Fruit fly (Drosophila melanogaster) whole organism, embryonic: ENCODE results near the gene NC2beta.

ENCODE experiments used
- Bgb ChIP-seq: fragments of 200-800 bp; sonication (Bioruptor generic); IDR thresholded peaks from 2 replicates; pipeline ENCODE4 v1.3.6; 2022; ENCODE audit warnings: missing biosample characterization, missing genetic modification characterization; ENCODE audit not compliant: partially characterized antibody
- CG10959 ChIP-seq: fragments of 200-800 bp; sonication (Bioruptor generic); IDR thresholded peaks from 2 replicates; pipeline ENCODE4 v1.3.6; 2022; ENCODE audit warnings: missing biosample characterization, missing genetic modification characterization
- CG1233 ChIP-seq: fragments of 200-800 bp; sonication (Bioruptor generic); optimal IDR thresholded peaks from 4 replicates; lab custom pipeline; 2018; ENCODE audit warnings: missing biosample characterization, mild to moderate bottlenecking, missing genetic modification characterization
- CG13123 ChIP-seq: fragments of 200-800 bp; sonication (Bioruptor generic); optimal IDR thresholded peaks from 2 replicates; lab custom pipeline; 2016; ENCODE audit warnings: missing biosample characterization, missing genetic modification characterization
- CG13624 ChIP-seq: fragments of 200-800 bp; sonication (Bioruptor generic); optimal IDR thresholded peaks from 2 replicates; lab custom pipeline; 2016; ENCODE audit warnings: missing biosample characterization, missing genetic modification characterization
- CG18262 ChIP-seq: fragments of 200-800 bp; optimal IDR thresholded peaks from 3 replicates; lab custom pipeline; 2019; ENCODE audit warnings: missing biosample characterization, mild to moderate bottlenecking, missing genetic modification characterization, moderate library complexity
- CG18476 ChIP-seq: fragments of 200-800 bp; sonication (Bioruptor generic); optimal IDR thresholded peaks from 2 replicates; lab custom pipeline; 2016; ENCODE audit warnings: missing biosample characterization, mild to moderate bottlenecking, missing genetic modification characterization
- CG2120 ChIP-seq: fragments of 200-800 bp; sonication (Bioruptor generic); optimal IDR thresholded peaks from 3 replicates; lab custom pipeline; 2016; ENCODE audit warnings: missing biosample characterization, missing genetic modification characterization
- CG2712 ChIP-seq: fragments of 200-800 bp; optimal IDR thresholded peaks from 3 replicates; lab custom pipeline; 2019; ENCODE audit warnings: missing biosample characterization, mild to moderate bottlenecking, missing genetic modification characterization, moderate library complexity
- CG31224 ChIP-seq: fragments of 200-800 bp; sonication (Bioruptor generic); IDR thresholded peaks from 2 replicates; pipeline ENCODE4 v1.3.6; 2022; ENCODE audit warnings: missing biosample characterization, missing genetic modification characterization
- CG31365 ChIP-seq: fragments of 200-800 bp; sonication (Bioruptor generic); optimal IDR thresholded peaks from 2 replicates; lab custom pipeline; 2018; ENCODE audit warnings: missing biosample characterization, mild to moderate bottlenecking, missing genetic modification characterization
- CG3995 ChIP-seq: fragments of 200-800 bp; sonication (Bioruptor generic); optimal IDR thresholded peaks from 3 replicates; lab custom pipeline; 2016; ENCODE audit warnings: missing biosample characterization, missing genetic modification characterization
- CG5245 ChIP-seq: fragments of 200-800 bp; sonication (Bioruptor generic); optimal IDR thresholded peaks from 3 replicates; lab custom pipeline; 2016; ENCODE audit warnings: missing biosample characterization, missing genetic modification characterization
- CG6254 ChIP-seq: fragments of 200-800 bp; sonication (Bioruptor generic); optimal IDR thresholded peaks from 3 replicates; lab custom pipeline; 2017; ENCODE audit warnings: mild to moderate bottlenecking, missing biosample characterization, missing genetic modification reagents, missing genetic modification characterization
- CG7372 ChIP-seq: fragments of 200-800 bp; sonication (Bioruptor generic); IDR thresholded peaks from 2 replicates; pipeline ENCODE4 v1.3.6; 2022; ENCODE audit warnings: missing biosample characterization, missing genetic modification characterization
- CG9797 ChIP-seq: fragments of 200-800 bp; sonication (Bioruptor generic); optimal IDR thresholded peaks from 3 replicates; lab custom pipeline; 2018; ENCODE audit warnings: missing biosample characterization, mild to moderate bottlenecking, missing genetic modification characterization
- Deaf1 ChIP-seq: fragments of 200-800 bp; optimal IDR thresholded peaks from 3 replicates; lab custom pipeline; 2019; ENCODE audit warnings: missing biosample characterization, mild to moderate bottlenecking, missing genetic modification characterization, moderate library complexity
- E2f1 ChIP-seq: fragments of 200-800 bp; sonication (Bioruptor generic); IDR thresholded peaks from 2 replicates; pipeline ENCODE4 v1.3.6; 2022; ENCODE audit warnings: missing biosample characterization, missing genetic modification characterization
- Fer1 ChIP-seq: fragments of 200-800 bp; sonication (Bioruptor generic); optimal IDR thresholded peaks from 2 replicates; lab custom pipeline; 2017; ENCODE audit warnings: missing biosample characterization, mild to moderate bottlenecking, missing genetic modification characterization
- HmgZ ChIP-seq: fragments of 200-800 bp; sonication (Bioruptor generic); optimal IDR thresholded peaks from 2 replicates; lab custom pipeline; 2018; ENCODE audit warnings: missing biosample characterization, mild to moderate bottlenecking, missing genetic modification characterization
- Hr3 ChIP-seq: fragments of 200-800 bp; sonication (Bioruptor generic); optimal IDR thresholded peaks from 3 replicates; lab custom pipeline; 2016; ENCODE audit warnings: missing biosample characterization, missing genetic modification characterization
- Hr51 ChIP-seq, 2 experiments: fragments of 200-800 bp; sonication (Bioruptor generic); optimal IDR thresholded peaks; 2 replicates in 1 of 2; 3 replicates in 1 of 2; lab custom pipeline; 2016 to 2018; ENCODE audit warnings: missing biosample characterization in 2 of 2, missing genetic modification characterization in 2 of 2, mild to moderate bottlenecking in 1 of 2, moderate library complexity in 1 of 2
- Med ChIP-seq: fragments of 200-800 bp; sonication (Bioruptor generic); peaks from one replicate; lab custom pipeline; 2016; ENCODE audit warnings: missing biosample characterization, missing genetic modification characterization, mild to moderate bottlenecking, inconsistent platforms, moderate library complexity
- Meics ChIP-seq: fragments of 200-800 bp; sonication (Bioruptor generic); optimal IDR thresholded peaks from 2 replicates; lab custom pipeline; 2017; ENCODE audit warnings: missing biosample characterization, mild to moderate bottlenecking, missing genetic modification characterization
- Sox102F ChIP-seq: fragments of 200-800 bp; sonication (Bioruptor generic); optimal IDR thresholded peaks from 2 replicates; lab custom pipeline; 2018; ENCODE audit warnings: missing biosample characterization, mild to moderate bottlenecking, missing genetic modification characterization, moderate library complexity
- Tbp ChIP-seq: fragments of >200 bp; optimal IDR thresholded peaks from 2 replicates; lab custom pipeline; 2018; ENCODE audit warnings: missing biosample characterization, missing genetic modification characterization
- abd-A ChIP-seq: fragments of 200-800 bp; sonication (Bioruptor generic); optimal IDR thresholded peaks from 3 replicates; lab custom pipeline; 2019; ENCODE audit warnings: missing biosample characterization, mild to moderate bottlenecking, missing genetic modification characterization, moderate library complexity
- amos ChIP-seq: fragments of 200-800 bp; sonication (Bioruptor generic); IDR thresholded peaks from 2 replicates; pipeline ENCODE4 v1.3.6; 2022; ENCODE audit warnings: missing biosample characterization, missing genetic modification characterization; ENCODE audit not compliant: partially characterized antibody
- btn ChIP-seq: fragments of 200-800 bp; sonication (Bioruptor generic); optimal IDR thresholded peaks from 2 replicates; lab custom pipeline; 2016; ENCODE audit warnings: missing biosample characterization, missing genetic modification characterization
- ci ChIP-seq: fragments of 200-800 bp; sonication (Bioruptor generic); IDR thresholded peaks from 3 replicates; pipeline ENCODE4 v1.3.6; 2022; ENCODE audit warnings: missing biosample characterization, missing genetic modification characterization
- dan ChIP-seq: fragments of 200-800 bp; sonication (Bioruptor generic); IDR thresholded peaks from 2 replicates; pipeline ENCODE4 v1.3.6; 2022; ENCODE audit warnings: missing biosample characterization, missing genetic modification characterization
- disco-r ChIP-seq: fragments of 200-800 bp; sonication (Bioruptor generic); optimal IDR thresholded peaks from 2 replicates; lab custom pipeline; 2016; ENCODE audit warnings: missing biosample characterization, missing genetic modification characterization
- ewg ChIP-seq: fragments of 200-800 bp; sonication (Bioruptor generic); optimal IDR thresholded peaks from 3 replicates; lab custom pipeline; 2017; ENCODE audit warnings: mild to moderate bottlenecking, missing biosample characterization, missing genetic modification reagents, missing genetic modification characterization
- exex ChIP-seq: fragments of 200-800 bp; sonication (Bioruptor generic); optimal IDR thresholded peaks from 4 replicates; lab custom pipeline; 2018; ENCODE audit warnings: missing biosample characterization, mild to moderate bottlenecking, missing genetic modification characterization, moderate library complexity
- fd96Cb ChIP-seq: fragments of 200-800 bp; sonication (Bioruptor generic); optimal IDR thresholded peaks from 2 replicates; lab custom pipeline; 2018; ENCODE audit warnings: missing biosample characterization, mild to moderate bottlenecking, missing genetic modification characterization, moderate library complexity
- gce ChIP-seq: fragments of 200-800 bp; sonication (Bioruptor generic); IDR thresholded peaks from 3 replicates; pipeline ENCODE4 v1.3.6; 2022; ENCODE audit warnings: missing biosample characterization, missing genetic modification characterization
- lbe ChIP-seq: fragments of 200-800 bp; sonication (Bioruptor generic); optimal IDR thresholded peaks from 2 replicates; lab custom pipeline; 2016; ENCODE audit warnings: missing biosample characterization, mild to moderate bottlenecking, missing genetic modification characterization
- onecut ChIP-seq: fragments of 200-800 bp; sonication (Bioruptor generic); IDR thresholded peaks from 2 replicates; pipeline ENCODE4 v1.3.6; 2022; ENCODE audit warnings: missing biosample characterization, missing genetic modification characterization
- otp ChIP-seq: fragments of 200-800 bp; sonication (Bioruptor generic); IDR thresholded peaks from 3 replicates; pipeline ENCODE4, ENCODE4 v1.3.6; 2022; ENCODE audit warnings: missing biosample characterization, missing genetic modification characterization
- pnt ChIP-seq: fragments of 200-800 bp; sonication (Bioruptor generic); optimal IDR thresholded peaks from 3 replicates; lab custom pipeline; 2016; ENCODE audit warnings: missing biosample characterization, missing genetic modification characterization
- scrt ChIP-seq: fragments of 200-800 bp; sonication (Bioruptor generic); optimal IDR thresholded peaks from 2 replicates; lab custom pipeline; 2018; ENCODE audit warnings: missing biosample characterization, mild to moderate bottlenecking, missing genetic modification characterization, moderate library complexity
- seq ChIP-seq: fragments of 200-800 bp; sonication (Bioruptor generic); IDR thresholded peaks from 2 replicates; pipeline ENCODE4 v1.3.6; 2022; ENCODE audit warnings: missing biosample characterization, missing genetic modification characterization
- toy ChIP-seq: fragments of 200-800 bp; sonication (Bioruptor generic); IDR thresholded peaks from 2 replicates; pipeline ENCODE4 v1.3.6; 2022; ENCODE audit warnings: missing biosample characterization, missing genetic modification characterization
- wor ChIP-seq: fragments of 200-800 bp; sonication (Bioruptor generic); IDR thresholded peaks from 2 replicates; pipeline ENCODE4 v1.3.6; 2022; ENCODE audit warnings: missing biosample characterization, missing genetic modification characterization

Gene NC2beta

dm6 chr2L:15009703-15010102 lies 2.1 kb downstream of the NC2beta start, which contains the start of the genes THG and Rnmt (continued):
- peak; percentile 66 for TF ChIP-seq CG13123 (GFP tag; lab: Kevin White, UChicago)
- peak; percentile 58 for TF ChIP-seq CG31224 (GFP tag; lab: Robert Waterston, UW)
- peak; percentile 63 for TF ChIP-seq fd96Cb (tag; lab: Kevin White, UChicago)
- TF ChIP-seq Hr3 (GFP tag; lab: Kevin White, UChicago) = peak; percentile 96
- peak; percentile 85 for TF ChIP-seq CG7372 (GFP tag; lab: Robert Waterston, UW)
- peak; percentile 30; the same call in 1 of the 2 replicates for TF ChIP-seq dan
- peak; percentile 69 for TF ChIP-seq wor
- 0 out of 2 replicates have a peak, but pooled peaks have one; percentile 28 for TF ChIP-seq toy
- TF ChIP-seq CG6254 (GFP tag; lab: Kevin White, UChicago) = peak; percentile 43
- peak; percentile 13 for TF ChIP-seq disco-r (GFP tag; lab: Kevin White, UChicago)
- TF ChIP-seq gce (GFP tag; lab: Robert Waterston, UW) = peak; percentile 83; the same call in 2 of the 3 replicates
- peak; percentile 62 for TF ChIP-seq onecut (GFP tag; lab: Robert Waterston, UW)

DNA sequence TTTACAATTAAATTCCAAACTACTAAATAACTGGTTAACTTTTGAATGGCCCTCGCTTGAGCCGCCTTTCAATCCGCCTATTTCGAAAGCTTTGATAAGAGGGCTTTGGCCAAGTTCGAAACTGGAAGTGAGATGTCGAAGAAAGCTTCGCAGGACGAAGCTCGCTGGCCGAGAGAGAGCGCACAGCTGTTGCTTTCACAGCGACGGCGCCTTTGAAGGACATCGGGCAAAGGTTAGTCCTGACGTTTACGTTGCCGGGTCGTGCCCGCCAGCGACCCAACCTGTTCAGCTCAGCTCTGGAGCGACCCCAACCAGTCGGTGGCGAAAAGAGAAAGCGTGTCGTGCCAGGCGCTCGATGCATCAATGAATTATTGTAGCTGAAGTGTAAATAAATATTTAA lies 4.2 kb downstream of the NC2beta start:
- TF ChIP-seq CG18262 (tag; lab: Kevin White, UChicago) (no peak), seq (GFP tag; lab: Robert Waterston, UW) (no peak), CG2712 (tag; lab: Kevin White, UChicago) (no peak), CG2120 (GFP tag; lab: Kevin White, UChicago) (no peak), Med (GFP tag; lab: Kevin White, UChicago) (peak; percentile 34), lbe (GFP tag; lab: Kevin White, UChicago) (no peak), CG1233 (GFP tag; lab: Kevin White, UChicago) (no peak), CG13624 (GFP tag; lab: Kevin White, UChicago) (no peak), btn (no peak), Tbp (GFP tag; lab: Kevin White, UChicago) (no peak), Hr51 (GFP tag; optimal IDR thresholded peaks at IDR 0.05; lab: Kevin White, UChicago) (peak in 1 of 2 experiments; percentile 39), scrt (peak; percentile 93), Deaf1 (tag; lab: Kevin White, UChicago) (peak; percentile 58), CG3995 (GFP tag; lab: Kevin White, UChicago) (no peak), Bgb (peak; percentile 31; the same call in 1 of the 2 replicates), exex (tag; lab: Kevin White, UChicago) (no peak), E2f1 (GFP tag; lab: Robert Waterston, UW) (no peak), CG18476 (GFP tag; lab: Kevin White, UChicago) (peak; percentile 2), ewg (GFP tag; lab: Kevin White, UChicago) (peak; percentile 14), abd-A (tag; lab: Kevin White, UChicago) (peak; percentile 67), pnt (GFP tag; lab: Kevin White, UChicago) (no peak), CG5245 (no peak), otp (GFP tag; lab: Robert Waterston, UW) (no peak), Sox102F (GFP tag; lab: Kevin White, UChicago) (no peak), ci (GFP tag; lab: Robert Waterston, UW) (0 out of 3 replicates have a peak, but pooled peaks have one; percentile 25), amos (GFP tag; lab: Robert Waterston, UW) (peak; percentile 22; the same call in 1 of the 2 replicates), CG10959 (GFP tag; lab: Robert Waterston, UW) (no peak), CG31365 (tag; lab: Kevin White, UChicago) (no peak), CG9797 (GFP tag; lab: Kevin White, UChicago) (no peak), Meics (no peak), HmgZ (tag; lab: Kevin White, UChicago) (no peak), Fer1 (GFP tag; lab: Kevin White, UChicago) (peak; percentile 4)
